Fruit fly (Drosophila melanogaster): ENCODE measurements around the gene Reps.

The Reps gene

DNA sequence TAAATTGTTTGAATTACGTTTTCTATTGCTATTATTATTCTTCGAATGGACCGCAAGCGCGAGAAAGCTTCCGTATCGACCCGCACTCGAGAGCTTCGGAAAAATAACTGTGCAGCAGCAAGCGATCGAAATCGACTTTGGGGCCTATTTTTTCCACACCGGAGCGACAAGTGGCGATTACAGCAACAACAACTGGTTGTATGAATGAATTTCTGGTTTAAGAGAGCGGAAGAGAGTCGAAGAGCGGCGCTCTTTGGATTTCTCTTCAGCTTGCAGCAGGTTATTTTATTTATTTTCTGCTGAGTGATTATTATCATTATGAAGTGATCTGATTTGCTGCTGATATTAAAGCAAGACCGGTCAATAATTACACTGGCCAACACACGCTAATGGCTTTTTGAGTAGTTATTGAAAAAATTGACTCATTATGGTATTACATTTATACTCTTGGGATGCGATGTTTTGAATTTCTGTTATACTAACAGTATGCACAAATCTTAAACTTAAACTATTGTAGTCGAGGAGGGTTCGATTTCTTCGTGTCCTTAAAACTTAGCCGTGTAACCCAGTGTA is 39.5 kb downstream of the Reps start, which contains the start of gene Samuel (continued):
- TF ChIP-seq salm (tag; optimal IDR thresholded peaks at IDR 0.05) = peak; percentile 54
- TF ChIP-seq tap (tag; optimal IDR thresholded peaks at IDR 0.05) = peak; percentile 12
- peak; percentile 23; the same call in 1 of the 3 replicates for TF ChIP-seq z (GFP tag; IDR thresholded peaks at IDR 0.05)
- TF ChIP-seq ab (GFP tag; optimal IDR thresholded peaks at IDR 0.05) = no peak
- peak; percentile 7 for TF ChIP-seq gro (GFP tag; optimal IDR thresholded peaks at IDR 0.05)
- 0 out of 2 replicates have a peak, but pooled peaks have one; percentile 26 for TF ChIP-seq sna (GFP tag; IDR thresholded peaks at IDR 0.05; ENCODE audit: partially characterized antibody)
- TF ChIP-seq nom (GFP tag; optimal IDR thresholded peaks at IDR 0.05) = peak; percentile 77
- 0 out of 3 replicates have a peak, but pooled peaks have one; percentile 20 for TF ChIP-seq CG7963 (GFP tag; IDR thresholded peaks at IDR 0.05; ENCODE audit: partially characterized antibody)
- peak; percentile 46; the same call in 1 of the 3 replicates for TF ChIP-seq gce (GFP tag; IDR thresholded peaks at IDR 0.05)
- peak; percentile 23 for TF ChIP-seq CG18262 (tag; optimal IDR thresholded peaks at IDR 0.05)
- peak; percentile 91 to 93 for TF ChIP-seq Trl (optimal IDR thresholded peaks at IDR 0.05)
- TF ChIP-seq Trl (GFP tag; optimal IDR thresholded peaks at IDR 0.05) = peak; percentile 20
- TF ChIP-seq HLH4C (GFP tag; IDR thresholded peaks at IDR 0.05; ENCODE audit: partially characterized antibody) = peak; percentile 36; the same call in 1 of the 3 replicates
- TF ChIP-seq ci (GFP tag; IDR thresholded peaks at IDR 0.05) = 0 out of 3 replicates have a peak, but pooled peaks have one; percentile 60
- peak; percentile 68 for TF ChIP-seq corto (GFP tag; optimal IDR thresholded peaks at IDR 0.05)
- peak; percentile 50 for TF ChIP-seq onecut (GFP tag; IDR thresholded peaks at IDR 0.05)
- peak in 1 of 2 experiments; percentile 34 for TF ChIP-seq bsh (GFP tag; optimal IDR thresholded peaks at IDR 0.05)
- TF ChIP-seq sd (tag; optimal IDR thresholded peaks at IDR 0.05) = peak; percentile 42
- no peak for TF ChIP-seq CG17328 (GFP tag; IDR thresholded peaks at IDR 0.05)
- peak; percentile 45 for TF ChIP-seq CG17568 (GFP tag; optimal IDR thresholded peaks at IDR 0.05)
- TF ChIP-seq ttk (GFP tag; IDR thresholded peaks at IDR 0.05) = no peak
- peak; percentile 39 for TF ChIP-seq yki (optimal IDR thresholded peaks at IDR 0.05)
- peak; percentile 72 for TF ChIP-seq Med (GFP tag)
- TF ChIP-seq CG6813 (GFP tag; optimal IDR thresholded peaks at IDR 0.05) = peak; percentile 20
- no peak for TF ChIP-seq CG10321 (GFP tag; IDR thresholded peaks at IDR 0.05)
- no peak; the same call in 2 of the 3 replicates for TF ChIP-seq B-H1 (GFP tag; IDR thresholded peaks at IDR 0.05)
- TF ChIP-seq Asciz (GFP tag; optimal IDR thresholded peaks at IDR 0.05) = no peak
- TF ChIP-seq Drgx (GFP tag; IDR thresholded peaks at IDR 0.05) = peak; percentile 33; the same call in 1 of the 2 replicates
- TF ChIP-seq ftz-f1 (GFP tag; optimal IDR thresholded peaks at IDR 0.05) = peak; percentile 21
- no peak for TF ChIP-seq fd102C (GFP tag; optimal IDR thresholded peaks at IDR 0.05)
- no peak for TF ChIP-seq CrebB (tag; optimal IDR thresholded peaks at IDR 0.05)
- TF ChIP-seq Meics (GFP tag; optimal IDR thresholded peaks at IDR 0.05) = peak; percentile 9
- TF ChIP-seq sr (GFP tag; IDR thresholded peaks at IDR 0.05) = no peak
- peak; percentile 78 for TF ChIP-seq sens (GFP tag)
- TF ChIP-seq CG2202 (tag; optimal IDR thresholded peaks at IDR 0.05) = peak; percentile 7
- peak in 1 of 3 experiments; percentile 37 for TF ChIP-seq Stat92E (GFP tag; optimal IDR thresholded peaks at IDR 0.05)
- TF ChIP-seq trem (tag; optimal IDR thresholded peaks at IDR 0.05) = peak; percentile 0
- no peak for TF ChIP-seq CG16863 (GFP tag; optimal IDR thresholded peaks at IDR 0.05)
- TF ChIP-seq cg (GFP tag; optimal IDR thresholded peaks at IDR 0.05) = peak; percentile 69
- TF ChIP-seq so (GFP tag; IDR thresholded peaks at IDR 0.05) = peak; percentile 28; the same call in 1 of the 3 replicates
- peak; percentile 85 for TF ChIP-seq kah (GFP tag; optimal IDR thresholded peaks at IDR 0.05)
- peak in 1 of 2 experiments; percentile 91 for TF ChIP-seq Hr78 (GFP tag; optimal IDR thresholded peaks at IDR 0.05)
- no peak for TF ChIP-seq hkb (optimal IDR thresholded peaks at IDR 0.05)
- TF ChIP-seq hkb (GFP tag; IDR thresholded peaks at IDR 0.05) = 0 out of 2 replicates have a peak, but pooled peaks have one; percentile 58
- no peak for TF ChIP-seq CG4730 (GFP tag; IDR thresholded peaks at IDR 0.05)
- TF ChIP-seq dati (GFP tag; IDR thresholded peaks at IDR 0.05) = no peak
- no peak for TF ChIP-seq CG15601 (tag; optimal IDR thresholded peaks at IDR 0.05)
- TF ChIP-seq CG11695 (GFP tag; IDR thresholded peaks at IDR 0.05) = 0 out of 3 replicates have a peak, but pooled peaks have one; percentile 48
- TF ChIP-seq dmrt99B (tag; optimal IDR thresholded peaks at IDR 0.05) = peak; percentile 4
- TF ChIP-seq Ravus (GFP tag; IDR thresholded peaks at IDR 0.05) = no peak

All from whole organism, embryonic.